Worm (Caenorhabditis elegans) whole organism, L1 larva: Measurements from ENCODE around the gene F22H10.11.

Experiments used
- ama-1 ChIP-seq: fragments of 150-350 bp; optimal IDR thresholded peaks from 2 replicates; lab custom pipeline; 2014
- ceh-63 ChIP-seq: fragments of 200-800 bp; sonication (Bioruptor generic); optimal IDR thresholded peaks from 2 replicates; lab custom pipeline; 2018; ENCODE audit warnings: mild to moderate bottlenecking, missing genetic modification characterization, missing compliant biosample characterization
- skn-1 ChIP-seq: fragments of 150-350 bp; optimal IDR thresholded peaks from 2 replicates; lab custom pipeline; 2014; ENCODE audit warnings: missing biosample characterization, missing genetic modification characterization
- swsn-7 ChIP-seq: sonication (generic microtip); optimal IDR thresholded peaks from 2 replicates; lab custom pipeline; 2016; ENCODE audit warnings: missing genetic modification characterization, missing compliant biosample characterization

DNA sequence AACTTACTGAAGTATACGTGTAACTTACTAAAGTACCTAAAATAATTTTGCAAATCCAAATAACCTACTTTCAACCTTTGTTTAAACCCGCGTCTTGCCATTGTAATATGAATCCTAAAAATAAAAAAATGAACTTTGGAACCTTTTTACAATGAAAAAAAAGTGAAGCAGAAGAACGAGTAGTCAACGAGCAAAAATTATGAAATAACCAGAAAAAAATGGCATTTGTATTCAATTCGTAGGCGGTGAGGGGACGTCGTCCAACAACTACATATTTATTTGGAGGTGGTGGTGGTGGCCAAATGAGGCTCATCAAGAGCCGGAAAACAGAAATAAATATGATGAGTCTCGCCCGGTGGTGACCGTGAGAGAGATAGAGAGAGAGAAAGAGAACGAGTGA, 25.1 kb downstream of the F22H10.11 start, which contains the start of gene F43B10.1:
- no peak for TF ChIP-seq skn-1 (tag; lab: Kevin White, UChicago)
- no peak for TF ChIP-seq ceh-63 (GFP tag; lab: Kevin White, UChicago)
- TF ChIP-seq ama-1 (lab: Kevin White, UChicago) = no peak
- no peak for TF ChIP-seq swsn-7 (tag; lab: Kevin White, UChicago)
